Fruit fly (Drosophila melanogaster): Measurements from ENCODE around the gene CG34293.

- TF ChIP-seq insv (optimal IDR thresholded peaks at IDR 0.05): no peak
- TF ChIP-seq Sin3A (optimal IDR thresholded peaks at IDR 0.05): no peak
These were observed 32.2 kb upstream of the CG34293 start for dm6 chr3R:27197581-27197980.
